Worm (Caenorhabditis elegans): ENCODE results near the gene C27A7.5.

DNA sequence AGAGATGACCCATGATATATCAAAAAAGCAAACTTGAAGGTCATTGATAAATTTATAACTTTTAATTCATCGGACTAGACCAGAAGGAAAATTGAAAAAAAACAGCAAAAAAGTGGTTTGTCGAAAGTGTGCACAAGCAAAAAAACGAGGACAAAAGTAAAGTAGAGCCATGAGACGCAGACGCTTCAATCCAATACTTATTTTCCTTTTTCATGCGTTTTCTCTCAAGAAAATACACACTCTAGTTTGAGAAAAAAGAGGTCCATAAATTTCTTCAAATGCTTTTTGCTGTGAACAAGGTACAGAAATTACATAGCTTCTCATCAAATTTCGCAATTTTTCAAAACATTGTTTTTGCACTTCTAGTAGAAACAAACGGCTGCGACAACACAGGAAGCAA is 963 bp downstream of the C27A7.5 start:
- TF ChIP-seq ref-1 (GFP tag; conservative IDR thresholded peaks at IDR 0.05) (no peak), klf-2 (GFP tag; conservative IDR thresholded peaks at IDR 0.05) (no peak), cog-1 (tag; optimal IDR thresholded peaks at IDR 0.05) (no peak), med-1 (GFP tag; optimal IDR thresholded peaks at IDR 0.05; ENCODE audit: insufficient read depth) (no peak), flt-1 (GFP tag; IDR thresholded peaks at IDR 0.05) (no peak), ztf-23 (GFP tag; IDR thresholded peaks at IDR 0.05) (no peak)
